Fruit fly (Drosophila melanogaster) whole organism, embryonic: Measurements from ENCODE around the gene CG8159.

Experiments used
- Atf6 ChIP-seq: fragments of 200-800 bp; sonication (Bioruptor generic); IDR thresholded peaks from 2 replicates; pipeline ENCODE4 v1.3.6; 2022; ENCODE audit warnings: missing biosample characterization, missing genetic modification characterization
- Awh ChIP-seq: fragments of 200-800 bp; sonication (Bioruptor generic); IDR thresholded peaks from 2 replicates; pipeline ENCODE4, ENCODE4 v1.3.6; 2022; ENCODE audit warnings: missing biosample characterization, missing genetic modification characterization
- CG12769 ChIP-seq: fragments of 200-800 bp; sonication (Bioruptor generic); optimal IDR thresholded peaks from 2 replicates; lab custom pipeline; 2019; ENCODE audit warnings: missing biosample characterization, mild to moderate bottlenecking, missing genetic modification characterization, moderate library complexity
- CG13287 ChIP-seq: fragments of 200-800 bp; sonication (Bioruptor generic); IDR thresholded peaks from 2 replicates; pipeline ENCODE4 v1.3.6; 2022; ENCODE audit warnings: missing biosample characterization, missing genetic modification characterization; ENCODE audit not compliant: partially characterized antibody
- CG17612 ChIP-seq: fragments of 200-800 bp; sonication (Bioruptor generic); IDR thresholded peaks from 2 replicates; pipeline ENCODE4 v1.3.6; 2022; ENCODE audit warnings: missing biosample characterization, missing genetic modification characterization
- CG31365 ChIP-seq: fragments of 200-800 bp; sonication (Bioruptor generic); optimal IDR thresholded peaks from 2 replicates; lab custom pipeline; 2018; ENCODE audit warnings: missing biosample characterization, mild to moderate bottlenecking, missing genetic modification characterization
- CG33557 ChIP-seq: fragments of 200-800 bp; sonication (Bioruptor generic); optimal IDR thresholded peaks from 2 replicates; lab custom pipeline; 2019; ENCODE audit warnings: missing biosample characterization, mild to moderate bottlenecking, missing genetic modification characterization, moderate library complexity
- CG6175 ChIP-seq: fragments of 200-800 bp; sonication (Bioruptor generic); IDR thresholded peaks from 3 replicates; pipeline ENCODE4 v1.3.6; 2022; ENCODE audit warnings: missing biosample characterization, missing genetic modification characterization
- CG6813 ChIP-seq: fragments of 200-800 bp; sonication (Bioruptor generic); optimal IDR thresholded peaks from 2 replicates; lab custom pipeline; 2017; ENCODE audit warnings: missing biosample characterization, missing genetic modification characterization, mild to moderate bottlenecking, moderate library complexity, missing genetic modification reagents
- CG7357 ChIP-seq: fragments of 200-800 bp; sonication (Bioruptor generic); IDR thresholded peaks from 3 replicates; pipeline ENCODE4 v1.3.6; 2022; ENCODE audit warnings: missing biosample characterization, missing genetic modification characterization
- CG7372 ChIP-seq: fragments of 200-800 bp; sonication (Bioruptor generic); IDR thresholded peaks from 2 replicates; pipeline ENCODE4 v1.3.6; 2022; ENCODE audit warnings: missing biosample characterization, missing genetic modification characterization
- CG7786 ChIP-seq: fragments of 200-800 bp; sonication (Bioruptor generic); optimal IDR thresholded peaks from 2 replicates; lab custom pipeline; 2016; ENCODE audit warnings: missing biosample characterization, missing genetic modification characterization
- CG9876 ChIP-seq: fragments of 200-800 bp; sonication (Bioruptor generic); optimal IDR thresholded peaks from 2 replicates; lab custom pipeline; 2016; ENCODE audit warnings: missing biosample characterization, missing genetic modification characterization
- CG9932 ChIP-seq: fragments of 200-800 bp; sonication (Bioruptor generic); IDR thresholded peaks from 2 replicates; pipeline ENCODE4 v1.3.6; 2022; ENCODE audit warnings: missing biosample characterization, missing genetic modification characterization
- Dbx ChIP-seq: fragments of 200-800 bp; sonication (Bioruptor generic); IDR thresholded peaks from 3 replicates; pipeline ENCODE4 v1.3.6; 2022; ENCODE audit warnings: missing biosample characterization, missing genetic modification characterization
- Dp ChIP-seq: fragments of 200-800 bp; sonication (Bioruptor generic); optimal IDR thresholded peaks from 2 replicates; lab custom pipeline; 2018; ENCODE audit warnings: missing biosample characterization, mild to moderate bottlenecking, missing genetic modification characterization, moderate library complexity
- Hsf ChIP-seq: fragments of 200-800 bp; sonication (Bioruptor generic); optimal IDR thresholded peaks from 3 replicates; lab custom pipeline; 2016; ENCODE audit warnings: missing biosample characterization, missing genetic modification characterization
- Lhr ChIP-seq: fragments of 200-800 bp; sonication (Bioruptor generic); optimal IDR thresholded peaks from 3 replicates; lab custom pipeline; 2017; ENCODE audit warnings: mild to moderate bottlenecking, missing biosample characterization, missing genetic modification reagents, missing genetic modification characterization
- MBD-R2 ChIP-seq: fragments of 200-800 bp; sonication (Bioruptor generic); IDR thresholded peaks from 2 replicates; pipeline ENCODE4 v1.3.6; 2022; ENCODE audit warnings: missing biosample characterization, missing genetic modification characterization
- Myb ChIP-seq: fragments of 200-800 bp; sonication (Bioruptor generic); optimal IDR thresholded peaks from 2 replicates; lab custom pipeline; 2016; ENCODE audit warnings: missing biosample characterization, missing genetic modification characterization
- NC2α ChIP-seq: fragments of 200-800 bp; sonication (Bioruptor generic); optimal IDR thresholded peaks from 2 replicates; lab custom pipeline; 2016; ENCODE audit warnings: missing biosample characterization, missing genetic modification characterization
- Oli ChIP-seq: fragments of 200-800 bp; sonication (Bioruptor generic); optimal IDR thresholded peaks from 2 replicates; lab custom pipeline; 2018; ENCODE audit warnings: missing biosample characterization, mild to moderate bottlenecking, missing genetic modification characterization, moderate library complexity
- Pdp1 ChIP-seq, 2 experiments: fragments of 200-800 bp; sonication (Bioruptor generic); optimal IDR thresholded peaks; 3 replicates each; lab custom pipeline; 2016; ENCODE audit warnings: missing biosample characterization in 2 of 2, missing genetic modification characterization in 2 of 2, mild to moderate bottlenecking in 1 of 2, moderate library complexity in 1 of 2
- Rfx ChIP-seq: fragments of 200-800 bp; sonication (Bioruptor generic); IDR thresholded peaks from 2 replicates; pipeline ENCODE4 v1.3.6; 2022; ENCODE audit warnings: missing biosample characterization, missing genetic modification characterization
- Sox102F ChIP-seq: fragments of 200-800 bp; sonication (Bioruptor generic); optimal IDR thresholded peaks from 2 replicates; lab custom pipeline; 2018; ENCODE audit warnings: missing biosample characterization, mild to moderate bottlenecking, missing genetic modification characterization, moderate library complexity
- Sry-δ ChIP-seq: fragments of 200-800 bp; sonication (Bioruptor generic); optimal IDR thresholded peaks from 2 replicates; lab custom pipeline; 2016; ENCODE audit warnings: missing biosample characterization, missing genetic modification characterization
- YL-1 ChIP-seq: fragments of 200-800 bp; sonication (Bioruptor generic); optimal IDR thresholded peaks from 3 replicates; lab custom pipeline; 2017; ENCODE audit warnings: missing biosample characterization, mild to moderate bottlenecking, missing genetic modification characterization
- abd-A ChIP-seq: fragments of 200-800 bp; sonication (Bioruptor generic); optimal IDR thresholded peaks from 3 replicates; lab custom pipeline; 2019; ENCODE audit warnings: missing biosample characterization, mild to moderate bottlenecking, missing genetic modification characterization, moderate library complexity
- ara ChIP-seq: fragments of 200-800 bp; sonication (Bioruptor generic); IDR thresholded peaks from 2 replicates; pipeline ENCODE4 v1.3.6; 2022; ENCODE audit warnings: missing biosample characterization, missing genetic modification characterization
- bbx ChIP-seq: fragments of 200-800 bp; sonication (Bioruptor generic); IDR thresholded peaks from 2 replicates; pipeline ENCODE4 v1.3.6; 2022; ENCODE audit warnings: missing biosample characterization, missing genetic modification characterization; ENCODE audit not compliant: partially characterized antibody
- bigmax ChIP-seq: fragments of 200-800 bp; sonication (Bioruptor generic); optimal IDR thresholded peaks from 2 replicates; lab custom pipeline; 2018; ENCODE audit warnings: missing biosample characterization, mild to moderate bottlenecking, missing genetic modification characterization
- chif ChIP-seq, 2 experiments: fragments of 200-800 bp; sonication (Bioruptor generic); optimal IDR thresholded peaks; 3 replicates each; lab custom pipeline; 2016; ENCODE audit warnings: missing biosample characterization in 2 of 2, missing genetic modification characterization in 2 of 2
- chn ChIP-seq: fragments of 200-800 bp; sonication (Bioruptor generic); optimal IDR thresholded peaks from 2 replicates; lab custom pipeline; 2016; ENCODE audit warnings: missing biosample characterization, missing genetic modification characterization
- dati ChIP-seq: fragments of 200-800 bp; sonication (Bioruptor generic); IDR thresholded peaks from 2 replicates; pipeline ENCODE4 v1.3.6; 2022; ENCODE audit warnings: missing biosample characterization, missing genetic modification characterization
- dmrt11E ChIP-seq: fragments of 200-800 bp; sonication (Bioruptor generic); optimal IDR thresholded peaks from 3 replicates; lab custom pipeline; 2018; ENCODE audit warnings: missing biosample characterization, mild to moderate bottlenecking, missing genetic modification characterization, moderate library complexity
- en ChIP-seq: fragments of 200-800 bp; sonication (Bioruptor generic); optimal IDR thresholded peaks from 2 replicates; lab custom pipeline; 2016; ENCODE audit warnings: missing biosample characterization, missing genetic modification characterization
- ewg ChIP-seq: fragments of 200-800 bp; sonication (Bioruptor generic); optimal IDR thresholded peaks from 3 replicates; lab custom pipeline; 2017; ENCODE audit warnings: mild to moderate bottlenecking, missing biosample characterization, missing genetic modification reagents, missing genetic modification characterization
- hth ChIP-seq: fragments of >200 bp; optimal IDR thresholded peaks from 2 replicates; lab custom pipeline; 2017; ENCODE audit warnings: inconsistent platforms
- jigr1 ChIP-seq: fragments of 200-800 bp; sonication (Bioruptor generic); IDR thresholded peaks from 3 replicates; pipeline ENCODE4 v1.3.6; 2022; ENCODE audit warnings: missing biosample characterization, missing genetic modification characterization
- lola ChIP-seq, 3 experiments: fragments of >200 bp in 2 of 3; fragments of 200-800 bp in 1 of 3; sonication (Bioruptor generic) in 1 of 3; optimal IDR thresholded peaks; 2 replicates each; lab custom pipeline; 2017 to 2019; ENCODE audit warnings: missing biosample characterization in 3 of 3, missing genetic modification characterization in 3 of 3, mild to moderate bottlenecking in 1 of 3, moderate library complexity in 1 of 3
- nmo ChIP-seq: fragments of 200-800 bp; sonication (Bioruptor generic); optimal IDR thresholded peaks from 2 replicates; lab custom pipeline; 2018; ENCODE audit warnings: missing biosample characterization, mild to moderate bottlenecking, missing genetic modification characterization, moderate library complexity
- pho ChIP-seq: fragments of 200-800 bp; sonication (Bioruptor generic); optimal IDR thresholded peaks from 2 replicates; lab custom pipeline; 2016; ENCODE audit warnings: missing biosample characterization, missing genetic modification characterization
- pum ChIP-seq: fragments of 200-800 bp; sonication (Bioruptor generic); optimal IDR thresholded peaks from 2 replicates; lab custom pipeline; 2016; ENCODE audit warnings: missing biosample characterization, missing genetic modification characterization
- pzg ChIP-seq: fragments of 200-800 bp; sonication (Bioruptor generic); optimal IDR thresholded peaks from 3 replicates; lab custom pipeline; 2018; ENCODE audit warnings: missing biosample characterization, mild to moderate bottlenecking, missing genetic modification characterization, moderate library complexity
- ro ChIP-seq: fragments of 200-800 bp; sonication (Bioruptor generic); IDR thresholded peaks from 2 replicates; pipeline ENCODE4 v1.3.6; 2022; ENCODE audit warnings: missing biosample characterization, missing genetic modification characterization
- row ChIP-seq: fragments of 200-800 bp; sonication (Bioruptor generic); IDR thresholded peaks from 3 replicates; pipeline ENCODE4 v1.3.6; 2022; ENCODE audit warnings: missing biosample characterization, missing genetic modification characterization
- slou ChIP-seq: fragments of 200-800 bp; sonication (Bioruptor generic); optimal IDR thresholded peaks from 3 replicates; lab custom pipeline; 2016; ENCODE audit warnings: missing biosample characterization, missing genetic modification characterization
- vfl ChIP-seq: fragments of 200-800 bp; sonication (Bioruptor generic); optimal IDR thresholded peaks from 2 replicates; lab custom pipeline; 2016; ENCODE audit warnings: missing biosample characterization, missing genetic modification characterization
- wdn ChIP-seq: fragments of 200-800 bp; sonication (Bioruptor generic); IDR thresholded peaks from 2 replicates; pipeline ENCODE4 v1.3.6; 2022; ENCODE audit warnings: missing biosample characterization, missing genetic modification characterization

The CG8159 gene

DNA sequence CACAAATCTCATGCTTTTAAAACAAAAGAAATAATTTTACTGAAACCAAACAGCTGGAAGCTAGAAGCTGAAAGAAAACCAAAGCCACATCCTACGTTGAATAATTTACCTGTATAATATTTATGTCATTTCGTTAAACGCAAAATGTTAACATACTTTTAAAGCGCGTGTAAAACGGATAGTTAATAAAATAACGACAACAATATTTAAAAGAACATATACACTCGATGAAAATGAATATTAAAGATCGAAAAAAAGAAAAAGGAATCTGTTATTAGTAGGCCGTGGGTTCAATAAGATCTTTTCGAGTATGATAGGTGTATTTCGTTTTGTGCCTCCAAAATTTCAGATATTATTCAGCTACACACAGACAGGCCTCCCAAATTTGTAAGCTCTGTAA, 5.6 kb upstream of the CG8159 start, which contains the start of gene CG8136:
TSS of gene CG8136 (plus strand) at position 301 of the 400 bp plus-strand sequence.
- TF ChIP-seq Pdp1 (GFP tag; optimal IDR thresholded peaks at IDR 0.05; lab: Kevin White, UChicago) (no peak), Sox102F (no peak), bigmax (GFP tag; lab: Kevin White, UChicago) (no peak), CG7372 (no peak), lola (GFP tag; optimal IDR thresholded peaks at IDR 0.05; lab: Kevin White, UChicago) (no peak)

DNA sequence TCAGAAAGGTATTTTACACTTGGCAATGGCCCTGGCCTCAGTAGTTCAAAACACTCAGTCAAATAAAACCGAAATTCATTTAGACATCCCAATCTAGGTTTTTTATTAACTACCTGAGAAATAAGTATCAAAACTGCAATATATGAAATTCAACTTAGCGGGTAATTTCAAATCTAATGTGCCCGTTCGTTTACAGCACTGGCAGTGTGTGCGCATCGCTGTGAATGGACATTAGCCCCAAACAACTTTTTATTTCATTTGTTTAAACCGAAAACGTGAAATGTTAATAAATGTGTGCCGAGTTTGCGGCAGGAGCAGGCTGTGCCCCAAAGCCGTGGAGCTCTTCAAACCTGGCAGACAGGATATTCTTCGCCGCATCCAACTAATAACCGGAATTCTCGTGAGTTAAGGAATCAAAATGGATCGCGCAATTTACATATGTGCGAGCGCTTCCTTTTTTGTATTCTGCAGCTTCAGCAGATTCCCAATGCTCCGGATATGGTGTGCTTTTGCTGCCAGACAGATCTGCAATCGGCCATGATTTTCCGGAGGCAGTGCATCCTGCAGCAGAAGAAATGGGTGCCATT, 3.6 kb upstream of the CG8159 start, which contains the start of gene nom:
TSS of gene nom (plus strand) at position 213 of the 587 bp plus-strand sequence.
- TF ChIP-seq ro (GFP tag; lab: Robert Waterston, UW) (no peak), CG33557 (GFP tag; lab: Kevin White, UChicago) (no peak), Oli (tag; lab: Kevin White, UChicago) (no peak), CG7786 (no peak), Lhr (no peak), chn (no peak), Atf6 (GFP tag; lab: Robert Waterston, UW) (no peak), ara (GFP tag; lab: Robert Waterston, UW) (no peak), slou (no peak), Hsf (GFP tag; lab: Kevin White, UChicago) (no peak), pho (GFP tag; lab: Kevin White, UChicago) (no peak), dmrt11E (tag; lab: Kevin White, UChicago) (no peak), Rfx (peak; percentile 31; the same call in 1 of the 2 replicates), abd-A (no peak), dati (GFP tag; lab: Robert Waterston, UW) (no peak), YL-1 (GFP tag; lab: Kevin White, UChicago) (no peak), ewg (GFP tag; lab: Kevin White, UChicago) (no peak), en (GFP tag; lab: Kevin White, UChicago) (no peak), CG12769 (tag; lab: Kevin White, UChicago) (no peak), CG9932 (GFP tag; lab: Robert Waterston, UW) (no peak), Myb (GFP tag; lab: Kevin White, UChicago) (peak; percentile 88), CG9876 (GFP tag; lab: Kevin White, UChicago) (no peak), row (peak; percentile 6; the same call in 1 of the 3 replicates), bbx (no peak; the same call in 1 of the 2 replicates), Dbx (GFP tag; lab: Robert Waterston, UW) (no peak), wdn (no peak), nmo (GFP tag; lab: Kevin White, UChicago) (no peak), jigr1 (no peak), CG31365 (tag; lab: Kevin White, UChicago) (no peak), vfl (GFP tag; lab: Kevin White, UChicago) (no peak), MBD-R2 (peak; percentile 80), CG17612 (GFP tag; lab: Robert Waterston, UW) (no peak), CG13287 (GFP tag; lab: Robert Waterston, UW) (no peak), hth (lab: Kevin White, UChicago) (no peak), CG6175 (no peak), Awh (GFP tag; lab: Robert Waterston, UW) (no peak), Pdp1 (GFP tag; optimal IDR thresholded peaks at IDR 0.05; lab: Kevin White, UChicago) (peak in 1 of 2 experiments; percentile 49), CG7357 (GFP tag; lab: Robert Waterston, UW) (no peak), CG6813 (GFP tag; lab: Kevin White, UChicago) (no peak), pzg (peak; percentile 48), pum (GFP tag; lab: Kevin White, UChicago) (no peak), chif (GFP tag; optimal IDR thresholded peaks at IDR 0.05; lab: Kevin White, UChicago) (no peak), NC2α (no peak), Dp (GFP tag; lab: Kevin White, UChicago) (peak; percentile 84), Sry-δ (GFP tag; lab: Kevin White, UChicago) (no peak)
